Worm (Caenorhabditis elegans) whole organism, L2 larva: Measurements from ENCODE around the gene zig-11.

ENCODE experiments used
- egl-27 ChIP-seq: sonication (generic microtip); optimal IDR thresholded peaks from 3 replicates; lab custom pipeline; 2017; ENCODE audit warnings: missing biosample characterization, missing genetic modification reagents, missing genetic modification characterization
- lsy-2 ChIP-seq, 2 experiments: fragments of 150-350 bp in 1 of 2; sonication (generic microtip) in 1 of 2; optimal IDR thresholded peaks; 2 replicates each; lab custom pipeline; 2014 to 2017; ENCODE audit warnings: missing biosample characterization in 2 of 2, missing genetic modification characterization in 2 of 2
- mdl-1 ChIP-seq, 2 experiments: fragments of 150-350 bp in 1 of 2; sonication (generic microtip) in 1 of 2; optimal IDR thresholded peaks; 2 replicates each; lab custom pipeline; 2017; ENCODE audit warnings: missing biosample characterization in 2 of 2, missing genetic modification characterization in 2 of 2

- peak in 1 of 2 experiments; percentile 10 for TF ChIP-seq lsy-2 (tag; optimal IDR thresholded peaks at IDR 0.05; lab: Kevin White, UChicago)
- no peak for TF ChIP-seq egl-27 (tag; lab: Kevin White, UChicago)
- no peak for TF ChIP-seq mdl-1 (tag; optimal IDR thresholded peaks at IDR 0.05; lab: Kevin White, UChicago)
These were observed 17.2 kb downstream of the zig-11 start for ce11 chrV:1875497-1875988.
